Fruit fly (Drosophila melanogaster) whole organism, embryonic: Measurements from ENCODE around the gene CheA75a.

Source experiments
- Asciz ChIP-seq: fragments of 200-800 bp; sonication (Bioruptor generic); optimal IDR thresholded peaks from 2 replicates; lab custom pipeline; 2017; ENCODE audit warnings: missing biosample characterization, mild to moderate bottlenecking, missing genetic modification characterization, missing genetic modification reagents
- BEAF-32 ChIP-seq: fragments of 200-800 bp; sonication (Bioruptor generic); optimal IDR thresholded peaks from 3 replicates; lab custom pipeline; 2017; ENCODE audit warnings: missing biosample characterization, missing genetic modification characterization, mild to moderate bottlenecking, moderate library complexity, missing genetic modification reagents
- Blimp-1 ChIP-seq: fragments of 200-800 bp; sonication (Bioruptor generic); optimal IDR thresholded peaks from 3 replicates; lab custom pipeline; 2018; ENCODE audit warnings: missing biosample characterization, missing genetic modification characterization, mild to moderate bottlenecking, moderate library complexity, missing genetic modification reagents
- BtbVII ChIP-seq: fragments of 200-800 bp; sonication (Bioruptor generic); optimal IDR thresholded peaks from 3 replicates; lab custom pipeline; 2017; ENCODE audit warnings: missing biosample characterization, mild to moderate bottlenecking, missing genetic modification characterization
- Bteb2 ChIP-seq: fragments of 200-800 bp; sonication (Bioruptor generic); optimal IDR thresholded peaks from 2 replicates; lab custom pipeline; 2016; ENCODE audit warnings: missing biosample characterization, missing genetic modification characterization
- CG10267 ChIP-seq: fragments of 200-800 bp; sonication (Bioruptor generic); optimal IDR thresholded peaks from 2 replicates; lab custom pipeline; 2018; ENCODE audit warnings: missing biosample characterization, mild to moderate bottlenecking, missing genetic modification characterization, moderate library complexity
- CG11504 ChIP-seq: fragments of 200-800 bp; sonication (Bioruptor generic); optimal IDR thresholded peaks from 3 replicates; lab custom pipeline; 2019; ENCODE audit warnings: missing biosample characterization, mild to moderate bottlenecking, missing genetic modification characterization, moderate library complexity
- CG13287 ChIP-seq: fragments of 200-800 bp; sonication (Bioruptor generic); IDR thresholded peaks from 2 replicates; pipeline ENCODE4 v1.3.6; 2022; ENCODE audit warnings: missing biosample characterization, missing genetic modification characterization; ENCODE audit not compliant: partially characterized antibody
- CG13624 ChIP-seq: fragments of 200-800 bp; sonication (Bioruptor generic); optimal IDR thresholded peaks from 2 replicates; lab custom pipeline; 2016; ENCODE audit warnings: missing biosample characterization, missing genetic modification characterization
- CG15514 ChIP-seq: fragments of 200-800 bp; sonication (Bioruptor generic); optimal IDR thresholded peaks from 3 replicates; lab custom pipeline; 2017; ENCODE audit warnings: missing biosample characterization, missing genetic modification characterization, mild to moderate bottlenecking, moderate library complexity, missing genetic modification reagents
- CG15696 ChIP-seq: fragments of 200-800 bp; sonication (Bioruptor generic); optimal IDR thresholded peaks from 2 replicates; lab custom pipeline; 2019; ENCODE audit warnings: missing biosample characterization, mild to moderate bottlenecking, missing genetic modification characterization, moderate library complexity
- CG17361 ChIP-seq: fragments of 200-800 bp; sonication (Bioruptor generic); IDR thresholded peaks from 3 replicates; pipeline ENCODE4 v1.3.6; 2022; ENCODE audit warnings: missing biosample characterization, missing genetic modification characterization
- CG18262 ChIP-seq: fragments of 200-800 bp; optimal IDR thresholded peaks from 3 replicates; lab custom pipeline; 2019; ENCODE audit warnings: missing biosample characterization, mild to moderate bottlenecking, missing genetic modification characterization, moderate library complexity
- CG30431 ChIP-seq: fragments of 200-800 bp; sonication (Bioruptor generic); optimal IDR thresholded peaks from 2 replicates; lab custom pipeline; 2017; ENCODE audit warnings: missing biosample characterization, missing genetic modification characterization
- CG31441 ChIP-seq: fragments of 200-800 bp; sonication (Bioruptor generic); IDR thresholded peaks from 2 replicates; pipeline ENCODE4 v1.3.6; 2022; ENCODE audit warnings: missing biosample characterization, missing genetic modification characterization
- CG33557 ChIP-seq: fragments of 200-800 bp; sonication (Bioruptor generic); optimal IDR thresholded peaks from 2 replicates; lab custom pipeline; 2019; ENCODE audit warnings: missing biosample characterization, mild to moderate bottlenecking, missing genetic modification characterization, moderate library complexity
- CG6854 ChIP-seq: fragments of 200-800 bp; sonication (Bioruptor generic); optimal IDR thresholded peaks from 3 replicates; lab custom pipeline; 2017; ENCODE audit warnings: missing biosample characterization, mild to moderate bottlenecking, missing genetic modification characterization
- CG7556 ChIP-seq: fragments of 200-800 bp; sonication (Bioruptor generic); optimal IDR thresholded peaks from 2 replicates; lab custom pipeline; 2017; ENCODE audit warnings: missing biosample characterization, mild to moderate bottlenecking, missing genetic modification characterization
- CG7745 ChIP-seq: fragments of 200-800 bp; sonication (Bioruptor generic); optimal IDR thresholded peaks from 2 replicates; lab custom pipeline; 2018; ENCODE audit warnings: missing biosample characterization, mild to moderate bottlenecking, missing genetic modification characterization, moderate library complexity
- CG8388 ChIP-seq: fragments of 200-800 bp; sonication (Bioruptor generic); optimal IDR thresholded peaks from 2 replicates; lab custom pipeline; 2019; ENCODE audit warnings: missing biosample characterization, mild to moderate bottlenecking, missing genetic modification characterization, moderate library complexity
- Dip3 ChIP-seq: fragments of 200-800 bp; sonication (Bioruptor generic); optimal IDR thresholded peaks from 3 replicates; lab custom pipeline; 2016; ENCODE audit warnings: missing biosample characterization, missing genetic modification characterization
- Doc2 ChIP-seq: fragments of 200-800 bp; sonication (Bioruptor generic); IDR thresholded peaks from 2 replicates; pipeline ENCODE4 v1.3.6; 2022; ENCODE audit warnings: missing biosample characterization, missing genetic modification characterization
- E2f1 ChIP-seq: fragments of 200-800 bp; sonication (Bioruptor generic); IDR thresholded peaks from 2 replicates; pipeline ENCODE4 v1.3.6; 2022; ENCODE audit warnings: missing biosample characterization, missing genetic modification characterization
- Fer2 ChIP-seq: fragments of 200-800 bp; sonication (Bioruptor generic); optimal IDR thresholded peaks from 2 replicates; lab custom pipeline; 2018; ENCODE audit warnings: missing biosample characterization, mild to moderate bottlenecking, missing genetic modification characterization, moderate library complexity
- H15 ChIP-seq: fragments of 200-800 bp; sonication (Bioruptor generic); IDR thresholded peaks from 3 replicates; pipeline ENCODE4 v1.3.6; 2022; ENCODE audit warnings: missing biosample characterization, missing genetic modification characterization
- HLH54F ChIP-seq: fragments of 200-800 bp; sonication (Bioruptor generic); optimal IDR thresholded peaks from 3 replicates; lab custom pipeline; 2016; ENCODE audit warnings: missing biosample characterization, missing genetic modification characterization
- HLHmδ ChIP-seq: fragments of 200-800 bp; sonication (Bioruptor generic); optimal IDR thresholded peaks from 2 replicates; lab custom pipeline; 2018; ENCODE audit warnings: missing biosample characterization, mild to moderate bottlenecking, missing genetic modification characterization, moderate library complexity
- Hr51 ChIP-seq, 2 experiments: fragments of 200-800 bp; sonication (Bioruptor generic); optimal IDR thresholded peaks; 2 replicates in 1 of 2; 3 replicates in 1 of 2; lab custom pipeline; 2016 to 2018; ENCODE audit warnings: missing biosample characterization in 2 of 2, missing genetic modification characterization in 2 of 2, mild to moderate bottlenecking in 1 of 2, moderate library complexity in 1 of 2
- Hr78 ChIP-seq, 2 experiments: fragments of 200-800 bp in 1 of 2; fragments of >200 bp in 1 of 2; sonication (Bioruptor generic) in 1 of 2; optimal IDR thresholded peaks; 2 replicates each; lab custom pipeline; 2017 to 2019; ENCODE audit warnings: missing biosample characterization in 2 of 2, missing genetic modification characterization in 2 of 2, mild to moderate bottlenecking in 1 of 2, moderate library complexity in 1 of 2
- Lim3 ChIP-seq: fragments of 200-800 bp; sonication (Bioruptor generic); IDR thresholded peaks from 2 replicates; pipeline ENCODE4 v1.3.6; 2022; ENCODE audit warnings: missing biosample characterization, missing genetic modification characterization
- Six4 ChIP-seq: fragments of 200-800 bp; sonication (Bioruptor generic); optimal IDR thresholded peaks from 2 replicates; lab custom pipeline; 2016; ENCODE audit warnings: missing biosample characterization, missing genetic modification characterization
- Sox100B ChIP-seq: fragments of 200-800 bp; sonication (Bioruptor generic); optimal IDR thresholded peaks from 3 replicates; lab custom pipeline; 2018; ENCODE audit warnings: missing biosample characterization, mild to moderate bottlenecking, missing genetic modification characterization
- Sry-β ChIP-seq: fragments of 200-800 bp; sonication (Bioruptor generic); optimal IDR thresholded peaks from 2 replicates; lab custom pipeline; 2018; ENCODE audit warnings: missing biosample characterization, mild to moderate bottlenecking, missing genetic modification characterization, moderate library complexity
- Ssrp ChIP-seq: fragments of 200-800 bp; sonication (Bioruptor generic); optimal IDR thresholded peaks from 2 replicates; lab custom pipeline; 2018; ENCODE audit warnings: missing biosample characterization, mild to moderate bottlenecking, missing genetic modification characterization, moderate library complexity
- ato ChIP-seq: fragments of 200-800 bp; sonication (Bioruptor generic); IDR thresholded peaks from 2 replicates; pipeline ENCODE4 v1.3.6; 2022; ENCODE audit warnings: missing biosample characterization, missing genetic modification characterization; ENCODE audit not compliant: partially characterized antibody
- cad ChIP-seq: fragments of >200 bp; optimal IDR thresholded peaks from 2 replicates; lab custom pipeline; 2017; ENCODE audit warnings: missing biosample characterization, missing genetic modification characterization
- ewg ChIP-seq: fragments of 200-800 bp; sonication (Bioruptor generic); optimal IDR thresholded peaks from 3 replicates; lab custom pipeline; 2017; ENCODE audit warnings: mild to moderate bottlenecking, missing biosample characterization, missing genetic modification reagents, missing genetic modification characterization
- hbn ChIP-seq: fragments of 200-800 bp; sonication (Bioruptor generic); IDR thresholded peaks from 2 replicates; pipeline ENCODE4 v1.3.6; 2022; ENCODE audit warnings: missing biosample characterization, missing genetic modification characterization; ENCODE audit not compliant: partially characterized antibody
- jumu ChIP-seq: fragments of 200-800 bp; sonication (Bioruptor generic); optimal IDR thresholded peaks from 3 replicates; lab custom pipeline; 2016; ENCODE audit warnings: missing biosample characterization, missing genetic modification characterization
- maf-S ChIP-seq: fragments of 200-800 bp; sonication (Bioruptor generic); optimal IDR thresholded peaks from 2 replicates; lab custom pipeline; 2016; ENCODE audit warnings: missing biosample characterization, missing genetic modification characterization
- phol ChIP-seq: fragments of 200-800 bp; sonication (Bioruptor generic); optimal IDR thresholded peaks from 3 replicates; lab custom pipeline; 2018; ENCODE audit warnings: missing biosample characterization, mild to moderate bottlenecking, missing genetic modification characterization, moderate library complexity
- scrt ChIP-seq: fragments of 200-800 bp; sonication (Bioruptor generic); optimal IDR thresholded peaks from 2 replicates; lab custom pipeline; 2018; ENCODE audit warnings: missing biosample characterization, mild to moderate bottlenecking, missing genetic modification characterization, moderate library complexity
- slou ChIP-seq: fragments of 200-800 bp; sonication (Bioruptor generic); optimal IDR thresholded peaks from 3 replicates; lab custom pipeline; 2016; ENCODE audit warnings: missing biosample characterization, missing genetic modification characterization
- slp2 ChIP-seq: fragments of 200-800 bp; sonication (Bioruptor generic); optimal IDR thresholded peaks from 2 replicates; lab custom pipeline; 2016; ENCODE audit warnings: missing biosample characterization, missing genetic modification characterization
- sob ChIP-seq: fragments of 200-800 bp; sonication (Bioruptor generic); IDR thresholded peaks from 2 replicates; pipeline ENCODE4 v1.3.6; 2022; ENCODE audit warnings: missing biosample characterization, missing genetic modification characterization
- stwl ChIP-seq: fragments of 200-800 bp; sonication (Bioruptor generic); optimal IDR thresholded peaks from 3 replicates; lab custom pipeline; 2018; ENCODE audit warnings: missing biosample characterization, mild to moderate bottlenecking, missing genetic modification characterization, moderate library complexity
- tap ChIP-seq: fragments of 200-800 bp; optimal IDR thresholded peaks from 3 replicates; lab custom pipeline; 2019; ENCODE audit warnings: missing biosample characterization, mild to moderate bottlenecking, missing genetic modification characterization, moderate library complexity
- twi ChIP-seq: fragments of 200-800 bp; optimal IDR thresholded peaks from 2 replicates; lab custom pipeline; 2019; ENCODE audit warnings: missing biosample characterization, mild to moderate bottlenecking, missing genetic modification characterization, moderate library complexity
- zfh1 ChIP-seq: fragments of 200-800 bp; sonication (Bioruptor generic); IDR thresholded peaks from 3 replicates; pipeline ENCODE4 v1.3.6; 2022; ENCODE audit warnings: missing biosample characterization, missing genetic modification characterization

Gene CheA75a

dm6 chr3L:18240986-18241625, 10.8 kb upstream of the CheA75a start (continued):
- no peak for TF ChIP-seq CG7745 (tag; lab: Kevin White, UChicago)
- TF ChIP-seq twi (tag; lab: Kevin White, UChicago), result no peak
- TF ChIP-seq phol, result peak; percentile 14
- TF ChIP-seq cad, result no peak
- TF ChIP-seq BEAF-32 (GFP tag; lab: Kevin White, UChicago), result no peak
- TF ChIP-seq Asciz (GFP tag; lab: Kevin White, UChicago), result peak; percentile 7
- peak; percentile 5 for TF ChIP-seq Sox100B (GFP tag; lab: Kevin White, UChicago)
- TF ChIP-seq stwl, result no peak
- TF ChIP-seq scrt (GFP tag; lab: Kevin White, UChicago), result no peak
- no peak for TF ChIP-seq slou
- TF ChIP-seq Dip3, result no peak
- TF ChIP-seq zfh1 (GFP tag; lab: Robert Waterston, UW), result no peak
- no peak for TF ChIP-seq slp2 (GFP tag; lab: Kevin White, UChicago)
- 0 out of 3 replicates have a peak, but pooled peaks have one; percentile 52 for TF ChIP-seq CG17361 (GFP tag; lab: Robert Waterston, UW)
- TF ChIP-seq Sry-β (GFP tag; lab: Kevin White, UChicago), result no peak
- TF ChIP-seq CG6854 (GFP tag; lab: Kevin White, UChicago), result no peak
- no peak for TF ChIP-seq CG7556 (GFP tag; lab: Kevin White, UChicago)
- no peak for TF ChIP-seq CG13287 (GFP tag; lab: Robert Waterston, UW)
- peak in 1 of 2 experiments; percentile 17 for TF ChIP-seq Hr51 (GFP tag; optimal IDR thresholded peaks at IDR 0.05; lab: Kevin White, UChicago)
- no peak for TF ChIP-seq CG15514
- TF ChIP-seq Doc2 (GFP tag; lab: Robert Waterston, UW), result no peak
- TF ChIP-seq Bteb2 (GFP tag; lab: Kevin White, UChicago), result no peak
- no peak for TF ChIP-seq jumu (GFP tag; lab: Kevin White, UChicago)
- no peak for TF ChIP-seq BtbVII
- TF ChIP-seq CG33557 (GFP tag; lab: Kevin White, UChicago), result no peak
- no peak for TF ChIP-seq HLHmδ (GFP tag; lab: Kevin White, UChicago)
- TF ChIP-seq ewg (GFP tag; lab: Kevin White, UChicago), result no peak
- no peak for TF ChIP-seq tap (tag; lab: Kevin White, UChicago)
- TF ChIP-seq ato, result no peak
- TF ChIP-seq CG15696, result no peak
- TF ChIP-seq Ssrp (tag; lab: Kevin White, UChicago), result no peak
- TF ChIP-seq Hr78 (GFP tag; optimal IDR thresholded peaks at IDR 0.05; lab: Kevin White, UChicago), result no peak
- peak; percentile 42 for TF ChIP-seq CG18262
- TF ChIP-seq HLH54F, result no peak
- TF ChIP-seq Blimp-1 (GFP tag; lab: Kevin White, UChicago), result peak; percentile 29
- no peak for TF ChIP-seq sob (GFP tag; lab: Robert Waterston, UW)
- no peak for TF ChIP-seq maf-S (GFP tag; lab: Kevin White, UChicago)
- no peak for TF ChIP-seq hbn (GFP tag; lab: Robert Waterston, UW)
- TF ChIP-seq Lim3 (GFP tag; lab: Robert Waterston, UW), result no peak
- TF ChIP-seq Six4, result no peak
- no peak for TF ChIP-seq H15 (GFP tag; lab: Robert Waterston, UW)
- TF ChIP-seq CG30431 (GFP tag; lab: Kevin White, UChicago), result no peak
- TF ChIP-seq CG13624 (GFP tag; lab: Kevin White, UChicago), result no peak
- peak; percentile 53 for TF ChIP-seq CG11504 (tag; lab: Kevin White, UChicago)
- TF ChIP-seq Fer2 (tag; lab: Kevin White, UChicago), result no peak
- no peak for TF ChIP-seq E2f1 (GFP tag; lab: Robert Waterston, UW)
- peak; percentile 24 for TF ChIP-seq CG8388 (GFP tag; lab: Kevin White, UChicago)
- TF ChIP-seq CG10267 (tag; lab: Kevin White, UChicago), result peak; percentile 7
- peak; percentile 18; the same call in 1 of the 2 replicates for TF ChIP-seq CG31441
